Worm (Caenorhabditis elegans): Measurements from ENCODE around the gene mrpl-35.

The mrpl-35 gene

ce11 chrIII:3529744-3530208, 19.7 kb downstream of the mrpl-35 start, which contains the start of gene pitp-1:
Gene pitp-1 (minus strand): TSS chrIII:3529794.
- TF ChIP-seq nhr-11 (tag; optimal IDR thresholded peaks at IDR 0.05), result no peak
- no peak for TF ChIP-seq dpl-1 (GFP tag; optimal IDR thresholded peaks at IDR 0.05)
- no peak for TF ChIP-seq set-16 (GFP tag; IDR thresholded peaks at IDR 0.05)
- peak; percentile 44 for TF ChIP-seq hlh-11 (tag; optimal IDR thresholded peaks at IDR 0.05)
- TF ChIP-seq unc-62 (GFP tag; optimal IDR thresholded peaks at IDR 0.05 in 1 of 2), result no peak
- TF ChIP-seq unc-62 (tag; optimal IDR thresholded peaks at IDR 0.05), result no peak
- no peak for TF ChIP-seq zfp-2 (tag; optimal IDR thresholded peaks at IDR 0.05)
- no peak for TF ChIP-seq egl-27 (tag; optimal IDR thresholded peaks at IDR 0.05)
- peak; percentile 78 for TF ChIP-seq nhr-48 (tag; optimal IDR thresholded peaks at IDR 0.05)
- no peak for TF ChIP-seq mxl-3 (GFP tag; optimal IDR thresholded peaks at IDR 0.05)
- no peak for TF ChIP-seq vab-7 (GFP tag; IDR thresholded peaks at IDR 0.05)
- TF ChIP-seq F26F4.8 (GFP tag; conservative IDR thresholded peaks at IDR 0.05), result no peak
- no peak for TF ChIP-seq arid-1 (GFP tag; conservative IDR thresholded peaks at IDR 0.05)
- no peak for TF ChIP-seq madf-5 (GFP tag; IDR thresholded peaks at IDR 0.05)
- no peak for TF ChIP-seq daf-16 (GFP tag; optimal IDR thresholded peaks at IDR 0.05)
- TF ChIP-seq daf-16 (tag; optimal IDR thresholded peaks at IDR 0.05), result peak; percentile 43
- peak; percentile 3 for TF ChIP-seq aha-1 (tag)
- TF ChIP-seq nhr-41 (GFP tag; IDR thresholded peaks at IDR 0.05), result no peak
- TF ChIP-seq ceh-62 (tag; optimal IDR thresholded peaks at IDR 0.05), result no peak
- no peak for TF ChIP-seq F44E2.7 (GFP tag; IDR thresholded peaks at IDR 0.05)
- TF ChIP-seq mdl-1 (tag; optimal IDR thresholded peaks at IDR 0.05), result no peak
- TF ChIP-seq ceh-32 (tag; optimal IDR thresholded peaks at IDR 0.05; ENCODE audit: poor library complexity), result no peak
- peak; percentile 41 for TF ChIP-seq pqm-1 (tag; optimal IDR thresholded peaks at IDR 0.05)
- TF ChIP-seq zag-1 (tag; optimal IDR thresholded peaks at IDR 0.05), result no peak
- no peak for TF ChIP-seq nhr-76 (tag; optimal IDR thresholded peaks at IDR 0.05)
- no peak for TF ChIP-seq pha-4 (GFP tag; IDR thresholded peaks at IDR 0.05)
- no peak for TF ChIP-seq pha-4 (tag; optimal IDR thresholded peaks at IDR 0.05)
- no peak for TF ChIP-seq lsy-2 (tag; optimal IDR thresholded peaks at IDR 0.05)
- TF ChIP-seq ZK337.2 (GFP tag; IDR thresholded peaks at IDR 0.05), result no peak
- no peak for TF ChIP-seq ceh-44 (GFP tag; IDR thresholded peaks at IDR 0.05)
- no peak for TF ChIP-seq lin-38 (GFP tag; IDR thresholded peaks at IDR 0.05)
- TF ChIP-seq nhr-111 (GFP tag; optimal IDR thresholded peaks at IDR 0.05), result no peak
- TF ChIP-seq zfp-3 (GFP tag; conservative IDR thresholded peaks at IDR 0.05), result no peak
- TF ChIP-seq ama-1 (optimal IDR thresholded peaks at IDR 0.05), result no peak
- no peak for TF ChIP-seq Y48G9A.11 (GFP tag; IDR thresholded peaks at IDR 0.05)
- no peak for TF ChIP-seq sdz-12 (GFP tag; optimal IDR thresholded peaks at IDR 0.05)
- no peak for TF ChIP-seq ceh-20 (GFP tag; IDR thresholded peaks at IDR 0.05)
- TF ChIP-seq F37D6.2 (tag; optimal IDR thresholded peaks at IDR 0.05), result no peak
- no peak for TF ChIP-seq dmd-8 (GFP tag; IDR thresholded peaks at IDR 0.05)
- peak; percentile 93 for TF ChIP-seq dmd-6 (GFP tag; IDR thresholded peaks at IDR 0.05)
- no peak for TF ChIP-seq T26A8.4 (GFP tag; IDR thresholded peaks at IDR 0.05)
- TF ChIP-seq saeg-2 (GFP tag; IDR thresholded peaks at IDR 0.05), result no peak
- TF ChIP-seq nhr-237 (tag; optimal IDR thresholded peaks at IDR 0.05), result no peak
- no peak for TF ChIP-seq R02D3.7 (tag; optimal IDR thresholded peaks at IDR 0.05)
- TF ChIP-seq unc-130 (GFP tag; optimal IDR thresholded peaks at IDR 0.05), result no peak
- TF ChIP-seq madf-9 (GFP tag; conservative IDR thresholded peaks at IDR 0.05), result no peak
- TF ChIP-seq nhr-77 (tag; optimal IDR thresholded peaks at IDR 0.05), result peak; percentile 10
- TF ChIP-seq F10B5.3 (tag; optimal IDR thresholded peaks at IDR 0.05), result no peak
- no peak for TF ChIP-seq Y75B8A.6 (GFP tag; IDR thresholded peaks at IDR 0.05)
- TF ChIP-seq nhr-6 (tag; optimal IDR thresholded peaks at IDR 0.05), result no peak
- no peak for TF ChIP-seq spr-3 (GFP tag; optimal IDR thresholded peaks at IDR 0.05)
- peak; percentile 49 for TF ChIP-seq nhr-28 (tag; optimal IDR thresholded peaks at IDR 0.05)
- 0 out of 2 replicates have a peak, but pooled peaks have one; percentile 10 for TF ChIP-seq php-3 (GFP tag; IDR thresholded peaks at IDR 0.05)
- no peak for TF ChIP-seq ces-1 (GFP tag; optimal IDR thresholded peaks at IDR 0.05)
